Fruit fly (Drosophila melanogaster) whole organism, prepupa: ENCODE measurements around the gene CG10041.

Experiments
- Blimp-1 ChIP-seq: fragments of 200-800 bp; sonication (Bioruptor generic); optimal IDR thresholded peaks from 3 replicates; lab custom pipeline; 2017; ENCODE audit warnings: missing biosample characterization, missing genetic modification characterization, mild to moderate bottlenecking, moderate library complexity, missing genetic modification reagents
- CG10631 ChIP-seq: fragments of 200-800 bp; sonication (Bioruptor generic); optimal IDR thresholded peaks from 2 replicates; lab custom pipeline; 2016; ENCODE audit warnings: missing biosample characterization, missing genetic modification characterization
- CG11762 ChIP-seq: fragments of 200-800 bp; sonication (Bioruptor generic); optimal IDR thresholded peaks from 3 replicates; lab custom pipeline; 2016; ENCODE audit warnings: missing biosample characterization, missing genetic modification characterization; ENCODE audit not compliant: insufficient read depth
- CG1621 ChIP-seq: fragments of 200-800 bp; sonication (Bioruptor generic); optimal IDR thresholded peaks from 3 replicates; lab custom pipeline; 2018; ENCODE audit warnings: missing biosample characterization, mild to moderate bottlenecking, missing genetic modification characterization
- CG6792 ChIP-seq: fragments of 200-800 bp; sonication (Bioruptor generic); optimal IDR thresholded peaks from 3 replicates; lab custom pipeline; 2016; ENCODE audit warnings: missing biosample characterization, missing genetic modification characterization
- CG6854 ChIP-seq: fragments of 200-800 bp; sonication (Bioruptor generic); optimal IDR thresholded peaks from 2 replicates; lab custom pipeline; 2017; ENCODE audit warnings: missing biosample characterization, mild to moderate bottlenecking, missing genetic modification characterization
- CG8632 ChIP-seq: fragments of 200-800 bp; sonication (Bioruptor generic); optimal IDR thresholded peaks from 3 replicates; lab custom pipeline; 2016; ENCODE audit warnings: missing biosample characterization, missing genetic modification characterization
- Ets96B ChIP-seq: fragments of 200-800 bp; optimal IDR thresholded peaks from 2 replicates; lab custom pipeline; 2019; ENCODE audit warnings: missing biosample characterization, mild to moderate bottlenecking, missing genetic modification characterization, moderate library complexity
- Gug ChIP-seq: fragments of 200-800 bp; sonication (Bioruptor generic); IDR thresholded peaks from 2 replicates; pipeline ENCODE4 v1.3.6; 2022; ENCODE audit warnings: missing biosample characterization, missing genetic modification characterization
- Met ChIP-seq: fragments of 200-800 bp; sonication (Bioruptor generic); optimal IDR thresholded peaks from 3 replicates; lab custom pipeline; 2016; ENCODE audit warnings: missing biosample characterization, missing genetic modification characterization
- Sox102F ChIP-seq: fragments of 200-800 bp; sonication (Bioruptor generic); optimal IDR thresholded peaks from 2 replicates; lab custom pipeline; 2016; ENCODE audit warnings: missing biosample characterization, mild to moderate bottlenecking, missing genetic modification characterization
- fd85E ChIP-seq: fragments of 200-800 bp; sonication (Bioruptor generic); optimal IDR thresholded peaks from 3 replicates; lab custom pipeline; 2016; ENCODE audit warnings: missing biosample characterization, missing genetic modification characterization
- svp ChIP-seq: fragments of 200-800 bp; sonication (Bioruptor generic); peaks from one replicate; lab custom pipeline; 2016; ENCODE audit warnings: missing biosample characterization, missing genetic modification characterization

DNA sequence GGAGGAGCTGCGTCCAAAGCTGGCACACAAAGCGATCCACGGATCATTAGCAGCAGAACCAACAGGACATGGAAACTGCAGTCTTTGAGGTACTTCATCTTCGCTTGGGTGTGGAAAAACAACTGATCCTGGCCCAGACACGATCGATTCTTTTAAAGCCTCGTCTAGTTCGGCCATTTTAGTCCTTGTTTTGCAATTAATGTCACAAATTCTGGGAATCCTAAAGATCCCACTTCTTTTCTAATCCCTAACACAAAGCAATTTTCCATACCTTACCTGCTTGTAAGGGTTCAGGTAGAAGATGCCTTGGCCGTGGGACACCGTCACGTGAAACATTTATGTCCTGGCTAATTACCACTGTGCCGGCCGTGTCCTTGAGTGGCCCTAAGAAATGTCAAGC, 30.7 kb upstream of the CG10041 start, which contains the start of gene CG10035:
- TF ChIP-seq CG1621: no peak
- no peak for TF ChIP-seq Met (GFP tag; lab: Kevin White, UChicago)
- no peak for TF ChIP-seq fd85E (GFP tag; lab: Kevin White, UChicago)
- TF ChIP-seq svp (GFP tag; lab: Kevin White, UChicago): no peak
- TF ChIP-seq CG8632: no peak
- no peak for TF ChIP-seq CG6854 (GFP tag; lab: Kevin White, UChicago)
- TF ChIP-seq CG6792 (GFP tag; lab: Kevin White, UChicago): no peak
- no peak for TF ChIP-seq Blimp-1 (GFP tag; lab: Kevin White, UChicago)
- TF ChIP-seq Ets96B: no peak
- no peak for TF ChIP-seq CG11762 (GFP tag; lab: Kevin White, UChicago)
- no peak for TF ChIP-seq Sox102F (GFP tag; lab: Kevin White, UChicago)
- TF ChIP-seq Gug (GFP tag; lab: Robert Waterston, UW): no peak
- no peak for TF ChIP-seq CG10631 (GFP tag; lab: Kevin White, UChicago)
